Worm (Caenorhabditis elegans) whole organism, L3 larva: ENCODE measurements around the gene svh-5.

Experiments
- R02D3.7 ChIP-seq: fragments of 150-350 bp; optimal IDR thresholded peaks from 2 replicates; lab custom pipeline; 2014; ENCODE audit warnings: missing biosample characterization, missing genetic modification characterization
- ZK546.5 ChIP-seq: sonication (generic microtip); optimal IDR thresholded peaks from 2 replicates; lab custom pipeline; 2017; ENCODE audit warnings: missing biosample characterization, missing genetic modification characterization
- aly-2 ChIP-seq: fragments of 150-350 bp; optimal IDR thresholded peaks from 2 replicates; lab custom pipeline; 2014; ENCODE audit warnings: missing biosample characterization, missing genetic modification characterization
- ama-1 ChIP-seq: fragments of 150-350 bp; optimal IDR thresholded peaks from 2 replicates; lab custom pipeline; 2018
- ceh-16 ChIP-seq: sonication (generic microtip); optimal IDR thresholded peaks from 2 replicates; lab custom pipeline; 2017; ENCODE audit warnings: missing biosample characterization, missing genetic modification characterization
- ceh-28 ChIP-seq: fragments of 150-350 bp; optimal IDR thresholded peaks from 2 replicates; lab custom pipeline; 2014; ENCODE audit warnings: missing biosample characterization, missing genetic modification reagents, missing genetic modification characterization
- daf-12 ChIP-seq: fragments of 150-350 bp; optimal IDR thresholded peaks from 2 replicates; lab custom pipeline; 2014; ENCODE audit warnings: missing biosample characterization, missing genetic modification reagents, missing genetic modification characterization
- egl-27 ChIP-seq: sonication (generic microtip); optimal IDR thresholded peaks from 4 replicates; lab custom pipeline; 2017; ENCODE audit warnings: missing biosample characterization, missing genetic modification reagents, missing genetic modification characterization
- egl-5 ChIP-seq: fragments of 150-350 bp; optimal IDR thresholded peaks from 2 replicates; lab custom pipeline; 2017; ENCODE audit warnings: missing biosample characterization, missing genetic modification reagents, missing genetic modification characterization, inconsistent platforms
- elt-2 ChIP-seq: sonication (generic microtip); optimal IDR thresholded peaks from 2 replicates; lab custom pipeline; 2016; ENCODE audit warnings: missing genetic modification reagents, mild to moderate bottlenecking, missing genetic modification characterization, missing compliant biosample characterization
- elt-3 ChIP-seq, 3 experiments: fragments of 150-350 bp in 1 of 3; sonication (generic microtip) in 2 of 3; optimal IDR thresholded peaks; 2 replicates in 2 of 3; 4 replicates in 1 of 3; lab custom pipeline; 2014 to 2017; ENCODE audit warnings: missing biosample characterization in 3 of 3, missing genetic modification characterization in 3 of 3
- eor-1 ChIP-seq, 2 experiments: fragments of 150-350 bp; optimal IDR thresholded peaks; 2 replicates each; lab custom pipeline; 2014 to 2018; ENCODE audit warnings: missing biosample characterization in 2 of 2, missing genetic modification characterization in 2 of 2
- fkh-10 ChIP-seq: sonication (generic microtip); optimal IDR thresholded peaks from 2 replicates; lab custom pipeline; 2017; ENCODE audit warnings: missing biosample characterization, missing genetic modification reagents, missing genetic modification characterization
- fos-1 ChIP-seq: fragments of 150-350 bp; optimal IDR thresholded peaks from 2 replicates; lab custom pipeline; 2014; ENCODE audit warnings: missing biosample characterization, missing genetic modification characterization
- hmg-11 ChIP-seq: sonication (generic microtip); optimal IDR thresholded peaks from 2 replicates; lab custom pipeline; 2016; ENCODE audit warnings: missing genetic modification characterization, missing compliant biosample characterization
- jun-1 ChIP-seq: fragments of 150-350 bp; optimal IDR thresholded peaks from 2 replicates; lab custom pipeline; 2014; ENCODE audit warnings: missing biosample characterization, missing genetic modification reagents, missing genetic modification characterization
- lin-15B ChIP-seq: fragments of 150-350 bp; optimal IDR thresholded peaks from 2 replicates; lab custom pipeline; 2014; ENCODE audit warnings: missing biosample characterization, missing genetic modification characterization
- lin-39 ChIP-seq: fragments of 150-350 bp; optimal IDR thresholded peaks from 2 replicates; lab custom pipeline; 2018; ENCODE audit warnings: missing biosample characterization, missing genetic modification reagents, missing genetic modification characterization
- lsy-12 ChIP-seq: sonication (generic microtip); optimal IDR thresholded peaks from 2 replicates; lab custom pipeline; 2016; ENCODE audit warnings: mild to moderate bottlenecking, missing genetic modification characterization, missing compliant biosample characterization
- mdl-1 ChIP-seq: fragments of 150-350 bp; optimal IDR thresholded peaks from 2 replicates; lab custom pipeline; 2014; ENCODE audit warnings: missing biosample characterization, missing genetic modification characterization
- nfya-1 ChIP-seq: sonication (generic microtip); optimal IDR thresholded peaks from 2 replicates; lab custom pipeline; 2017; ENCODE audit warnings: missing genetic modification characterization, mild to moderate bottlenecking, missing compliant biosample characterization, antibody characterized with exemption, moderate library complexity; ENCODE audit not compliant: insufficient read depth
- nhr-11 ChIP-seq: fragments of 150-350 bp; optimal IDR thresholded peaks from 2 replicates; lab custom pipeline; 2014; ENCODE audit warnings: missing biosample characterization, missing genetic modification characterization
- nhr-12 ChIP-seq: fragments of 150-350 bp; optimal IDR thresholded peaks from 2 replicates; lab custom pipeline; 2014; ENCODE audit warnings: missing biosample characterization, missing genetic modification characterization
- nhr-23 ChIP-seq: fragments of 150-350 bp; optimal IDR thresholded peaks from 2 replicates; lab custom pipeline; 2014; ENCODE audit warnings: missing biosample characterization, missing genetic modification reagents, missing genetic modification characterization
- nhr-237 ChIP-seq: fragments of 150-350 bp; optimal IDR thresholded peaks from 2 replicates; lab custom pipeline; 2014; ENCODE audit warnings: missing biosample characterization, missing genetic modification characterization
- nhr-25 ChIP-seq: sonication (generic microtip); optimal IDR thresholded peaks from 2 replicates; lab custom pipeline; 2017; ENCODE audit warnings: missing biosample characterization, missing genetic modification characterization
- nhr-43 ChIP-seq: sonication (generic microtip); optimal IDR thresholded peaks from 2 replicates; lab custom pipeline; 2016; ENCODE audit warnings: mild to moderate bottlenecking, missing genetic modification characterization, missing compliant biosample characterization; ENCODE audit not compliant: poor library complexity, severe bottlenecking
- nhr-76 ChIP-seq: fragments of 150-350 bp; sonication (generic microtip); optimal IDR thresholded peaks from 5 replicates; lab custom pipeline; 2014; ENCODE audit warnings: missing biosample characterization, missing genetic modification characterization
- nhr-77 ChIP-seq: fragments of 150-350 bp; optimal IDR thresholded peaks from 2 replicates; lab custom pipeline; 2014; ENCODE audit warnings: missing biosample characterization, missing genetic modification characterization
- pha-4 ChIP-seq: fragments of 150-350 bp; optimal IDR thresholded peaks from 2 replicates; lab custom pipeline; 2014; ENCODE audit warnings: missing biosample characterization, missing genetic modification reagents, missing genetic modification characterization
- pqm-1 ChIP-seq: fragments of 150-350 bp; optimal IDR thresholded peaks from 2 replicates; lab custom pipeline; 2017; ENCODE audit warnings: missing biosample characterization, missing genetic modification characterization, inconsistent platforms
- sea-2 ChIP-seq: fragments of 150-350 bp; sonication (generic microtip); optimal IDR thresholded peaks from 4 replicates; lab custom pipeline; 2014; ENCODE audit warnings: missing biosample characterization, missing genetic modification reagents, missing genetic modification characterization
- skn-1 ChIP-seq: fragments of 150-350 bp; optimal IDR thresholded peaks from 2 replicates; lab custom pipeline; 2014; ENCODE audit warnings: missing biosample characterization, missing genetic modification characterization
- snpc-4 ChIP-seq: fragments of 150-350 bp; optimal IDR thresholded peaks from 2 replicates; lab custom pipeline; 2014; ENCODE audit warnings: missing biosample characterization, missing genetic modification characterization
- tbx-2 ChIP-seq: sonication (generic microtip); optimal IDR thresholded peaks from 2 replicates; lab custom pipeline; 2016; ENCODE audit warnings: mild to moderate bottlenecking, missing genetic modification characterization, missing compliant biosample characterization
- zag-1 ChIP-seq: fragments of 150-350 bp; optimal IDR thresholded peaks from 2 replicates; lab custom pipeline; 2014; ENCODE audit warnings: missing biosample characterization, missing genetic modification characterization
- ztf-11 ChIP-seq: fragments of 150-350 bp; optimal IDR thresholded peaks from 2 replicates; lab custom pipeline; 2014; ENCODE audit warnings: missing biosample characterization, missing genetic modification characterization

svh-5 gene

DNA sequence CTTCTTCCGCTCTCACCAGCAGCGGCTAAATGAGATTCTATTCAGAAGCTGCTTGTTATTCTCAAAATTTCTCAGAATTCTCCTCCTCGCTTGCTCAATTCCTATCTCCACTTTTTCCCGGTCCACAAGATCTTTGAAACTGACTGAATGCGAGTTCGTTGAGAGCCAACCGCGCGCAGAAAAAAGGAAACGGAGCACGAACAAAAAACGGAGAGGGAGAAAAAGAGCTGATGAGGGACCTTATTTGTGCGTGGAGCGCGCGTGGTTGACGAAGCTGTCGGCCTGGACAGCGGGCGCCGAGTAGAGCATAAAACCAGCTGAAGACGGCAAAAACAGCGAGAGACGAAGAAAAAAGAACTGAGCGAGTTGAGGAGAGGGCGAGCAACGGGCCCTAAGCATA is 35.5 kb downstream of the svh-5 start:
- no peak for TF ChIP-seq lsy-12 (tag; lab: Kevin White, UChicago)
- no peak for TF ChIP-seq ZK546.5 (tag; lab: Kevin White, UChicago)
- TF ChIP-seq daf-12 (tag; lab: Kevin White, UChicago) = no peak
- no peak for TF ChIP-seq elt-2 (tag; lab: Kevin White, UChicago)
- TF ChIP-seq fos-1 = no peak
- TF ChIP-seq aly-2 (tag; lab: Kevin White, UChicago) = no peak
- no peak for TF ChIP-seq ceh-16 (tag; lab: Kevin White, UChicago)
- TF ChIP-seq R02D3.7 (tag; lab: Kevin White, UChicago) = no peak
- TF ChIP-seq nhr-12 = no peak
- TF ChIP-seq nhr-25 (tag; lab: Kevin White, UChicago) = no peak
- TF ChIP-seq nhr-76 = no peak
- peak; percentile 40 for TF ChIP-seq hmg-11 (tag; lab: Kevin White, UChicago)
- TF ChIP-seq jun-1 (tag; lab: Kevin White, UChicago) = no peak
- TF ChIP-seq lin-15B (tag; lab: Kevin White, UChicago) = no peak
- TF ChIP-seq elt-3 (tag; optimal IDR thresholded peaks at IDR 0.05; lab: Kevin White, UChicago) = no peak
- no peak for TF ChIP-seq ceh-28 (tag; lab: Kevin White, UChicago)
- TF ChIP-seq lin-39 (tag; lab: Kevin White, UChicago) = peak; percentile 30
- no peak for TF ChIP-seq zag-1 (tag; lab: Kevin White, UChicago)
- no peak for TF ChIP-seq eor-1 (tag; optimal IDR thresholded peaks at IDR 0.05; lab: Kevin White, UChicago)
- TF ChIP-seq tbx-2 (tag; lab: Kevin White, UChicago) = peak; percentile 10
- TF ChIP-seq pha-4 = no peak
- peak; percentile 92 for TF ChIP-seq fkh-10 (GFP tag; lab: Kevin White, UChicago)
- no peak for TF ChIP-seq egl-27 (tag; lab: Kevin White, UChicago)
- no peak for TF ChIP-seq sea-2 (GFP tag; lab: Kevin White, UChicago)
- TF ChIP-seq nhr-77 = no peak
- no peak for TF ChIP-seq egl-5 (tag; lab: Kevin White, UChicago)
- TF ChIP-seq ama-1 (lab: Kevin White, UChicago) = peak; percentile 19
- TF ChIP-seq snpc-4 = no peak
- no peak for TF ChIP-seq ztf-11 (tag; lab: Kevin White, UChicago)
- peak; percentile 48 for TF ChIP-seq nfya-1
- TF ChIP-seq skn-1 (tag; lab: Kevin White, UChicago) = no peak
- TF ChIP-seq mdl-1 (tag; lab: Kevin White, UChicago) = no peak
- TF ChIP-seq nhr-23 (tag; lab: Kevin White, UChicago) = no peak

DNA sequence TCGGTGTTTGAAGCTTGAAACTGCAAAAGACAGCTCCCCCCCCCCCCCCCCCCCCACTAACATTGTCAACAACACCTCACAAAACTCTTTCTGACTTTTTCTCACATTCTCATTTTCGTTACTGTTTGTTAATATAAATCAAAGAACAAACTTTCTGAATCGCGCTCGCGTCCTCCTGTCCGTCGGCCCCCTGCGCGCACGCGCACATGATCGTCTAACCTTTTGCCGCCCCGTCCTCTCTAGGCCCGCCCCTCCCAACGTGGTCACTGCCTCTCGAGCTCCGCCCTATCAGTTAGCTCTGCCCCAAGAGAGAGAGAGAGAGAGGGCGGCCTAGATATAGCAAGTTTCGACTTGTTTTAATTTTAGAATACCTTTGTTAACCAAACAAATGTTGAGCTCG is 36.9 kb downstream of the svh-5 start:
- peak; percentile 58 for TF ChIP-seq pha-4
- TF ChIP-seq lin-39 (tag; lab: Kevin White, UChicago) = peak; percentile 62
- peak; percentile 41 for TF ChIP-seq nfya-1
- no peak for TF ChIP-seq daf-12 (tag; lab: Kevin White, UChicago)

DNA sequence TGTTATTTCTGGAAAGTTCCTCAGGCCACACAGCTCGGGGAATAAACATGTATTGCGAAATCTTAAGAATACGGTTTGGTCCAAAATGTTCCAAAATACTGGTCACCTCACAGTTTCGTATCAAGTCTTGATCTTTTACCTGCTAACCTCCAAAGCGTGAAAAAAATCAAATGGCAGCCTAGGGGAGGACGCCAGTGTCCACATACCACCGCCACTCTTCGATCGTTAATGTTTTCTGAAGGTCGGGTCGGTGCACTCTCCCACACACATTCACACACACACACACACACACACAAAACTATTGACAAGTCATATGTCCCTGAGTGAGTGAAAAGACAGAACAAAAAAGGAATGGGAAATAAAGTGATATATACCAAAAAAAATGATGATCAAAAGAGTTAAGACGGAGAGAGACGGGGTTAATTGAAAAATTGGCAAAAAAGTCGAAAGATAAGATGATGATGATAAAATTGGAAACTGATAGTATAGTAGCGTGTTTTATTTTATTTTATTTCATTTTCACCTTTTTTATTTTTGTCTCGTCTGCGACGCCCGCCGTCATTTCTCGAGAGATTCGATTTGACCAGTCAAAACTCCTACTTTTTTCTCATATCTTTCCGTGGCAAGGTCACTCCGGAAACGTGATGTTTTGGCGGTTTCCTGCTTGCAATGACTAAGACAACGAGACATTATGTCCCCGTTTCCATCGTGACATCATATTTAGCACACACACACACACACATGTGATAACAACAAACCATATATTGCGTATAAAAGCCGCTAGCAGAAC is 37.6 kb downstream of the svh-5 start, which contains the start of gene Y15E3A.5:
Gene Y15E3A.5 (plus strand): TSS at position 752 of the 790 bp plus-strand sequence.
- TF ChIP-seq nhr-23 (tag; lab: Kevin White, UChicago) (peak; percentile 89), nfya-1 (peak; percentile 10), elt-3 (tag; optimal IDR thresholded peaks at IDR 0.05; lab: Kevin White, UChicago) (no peak), egl-27 (tag; lab: Kevin White, UChicago) (peak; percentile 73), eor-1 (tag; optimal IDR thresholded peaks at IDR 0.05; lab: Kevin White, UChicago) (no peak), pqm-1 (tag; lab: Kevin White, UChicago) (peak; percentile 12), nhr-11 (tag; lab: Kevin White, UChicago) (no peak), lsy-12 (tag; lab: Kevin White, UChicago) (peak; percentile 33), jun-1 (tag; lab: Kevin White, UChicago) (peak; percentile 63), ZK546.5 (tag; lab: Kevin White, UChicago) (no peak), pha-4 (peak; percentile 96), egl-5 (tag; lab: Kevin White, UChicago) (no peak), daf-12 (tag; lab: Kevin White, UChicago) (no peak), elt-2 (tag; lab: Kevin White, UChicago) (peak; percentile 88), sea-2 (GFP tag; lab: Kevin White, UChicago) (no peak), ceh-16 (tag; lab: Kevin White, UChicago) (no peak), nhr-237 (tag; lab: Kevin White, UChicago) (no peak), tbx-2 (tag; lab: Kevin White, UChicago) (no peak), skn-1 (tag; lab: Kevin White, UChicago) (peak; percentile 16), nhr-43 (tag; lab: Kevin White, UChicago) (peak; percentile 52), nhr-25 (tag; lab: Kevin White, UChicago) (peak; percentile 90)
